Worm (Caenorhabditis elegans): ENCODE measurements around the gene F59B10.5.

F59B10.5 gene

DNA sequence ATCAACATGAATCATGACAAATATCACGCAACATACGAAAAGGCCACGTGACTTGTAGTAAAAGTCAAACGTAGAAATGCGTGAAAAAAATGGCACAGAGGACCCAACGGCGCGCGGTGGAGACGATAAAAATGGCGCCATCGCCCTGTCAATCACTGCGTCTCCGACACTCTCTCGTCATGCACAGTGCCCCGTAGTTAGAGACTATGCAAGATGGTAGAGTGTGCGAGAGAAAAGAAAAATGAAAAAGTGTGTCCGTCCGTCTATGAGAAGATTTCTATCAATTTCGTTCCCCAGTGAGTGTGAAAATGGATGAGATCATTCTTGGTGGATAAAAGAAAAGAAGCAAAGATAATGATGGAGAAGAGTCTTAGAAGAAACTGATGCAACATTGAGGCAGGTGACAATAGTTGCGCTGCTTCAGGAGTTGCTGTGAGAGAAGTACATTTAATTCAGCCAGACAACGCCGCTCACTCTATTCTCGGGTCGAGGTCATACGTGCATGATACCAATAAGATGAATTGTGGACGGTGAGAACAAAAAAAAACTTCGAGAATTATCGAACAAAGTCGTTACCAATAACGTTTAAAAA lies 32.1 kb upstream of the F59B10.5 start:
- TF ChIP-seq ceh-83 (GFP tag; optimal IDR thresholded peaks at IDR 0.05) (no peak), unc-62 (GFP tag; optimal IDR thresholded peaks at IDR 0.05) (peak; percentile 80), unc-120 (tag; optimal IDR thresholded peaks at IDR 0.05; ENCODE audit: poor library complexity, severe bottlenecking) (peak; percentile 70), nhr-2 (tag; optimal IDR thresholded peaks at IDR 0.05) (no peak), elt-3 (tag; optimal IDR thresholded peaks at IDR 0.05) (no peak), lin-32 (GFP tag; optimal IDR thresholded peaks at IDR 0.05) (no peak), hlh-1 (tag; optimal IDR thresholded peaks at IDR 0.05) (peak; percentile 37), tbx-8 (GFP tag; optimal IDR thresholded peaks at IDR 0.05) (no peak), sptf-1 (tag; optimal IDR thresholded peaks at IDR 0.05) (peak; percentile 20), unc-39 (tag; optimal IDR thresholded peaks at IDR 0.05) (no peak)

DNA sequence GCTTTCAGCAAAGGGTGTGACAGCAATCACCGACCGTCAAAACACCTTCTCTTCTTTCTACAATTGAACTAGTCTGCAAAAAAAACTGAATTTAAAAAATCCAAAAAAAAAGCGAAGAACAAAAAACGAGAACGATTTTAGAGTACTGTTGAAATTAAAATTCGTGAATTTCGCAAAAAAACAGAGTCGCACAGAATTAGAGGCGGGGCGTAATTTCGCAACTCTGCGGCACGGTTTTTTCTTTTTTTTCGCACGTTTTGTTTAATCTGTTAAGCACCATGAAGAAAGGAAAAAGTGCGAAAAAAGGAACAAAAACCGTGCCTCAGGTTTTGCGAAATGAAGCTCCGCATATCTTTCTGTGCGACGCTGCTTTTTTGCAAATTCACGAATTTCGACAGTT lies 31.5 kb upstream of the F59B10.5 start, which contains the start of gene mnk-1:
TSS of gene mnk-1 (minus strand) at position 73 of the 400 bp plus-strand sequence.
- TF ChIP-seq drap-1 (GFP tag; optimal IDR thresholded peaks at IDR 0.05) (no peak), mep-1 (tag; optimal IDR thresholded peaks at IDR 0.05) (no peak), flh-1 (GFP tag; optimal IDR thresholded peaks at IDR 0.05) (no peak), pha-4 (tag; optimal IDR thresholded peaks at IDR 0.05) (no peak)

DNA sequence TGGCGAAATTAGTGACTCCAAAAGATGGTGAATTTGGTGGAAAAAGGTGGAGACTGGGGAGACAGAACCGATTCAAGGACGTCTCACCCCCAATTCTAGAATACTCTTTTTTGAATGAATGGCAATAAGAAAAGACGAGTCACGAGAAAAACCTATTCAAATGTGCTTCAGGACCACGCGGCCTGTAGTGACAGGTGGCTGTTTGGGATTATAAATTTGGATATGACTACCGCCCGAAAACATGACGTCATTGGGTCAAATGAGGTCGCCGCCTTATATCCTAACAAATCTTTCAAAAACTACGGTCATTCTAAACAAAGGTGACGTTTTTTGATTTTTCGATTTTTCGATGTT lies 30.5 kb upstream of the F59B10.5 start:
- no peak for TF ChIP-seq drap-1 (GFP tag; optimal IDR thresholded peaks at IDR 0.05)
- TF ChIP-seq lin-13 (tag; optimal IDR thresholded peaks at IDR 0.05): no peak
- TF ChIP-seq unc-62 (GFP tag; optimal IDR thresholded peaks at IDR 0.05): peak; percentile 5
- TF ChIP-seq blmp-1 (tag; optimal IDR thresholded peaks at IDR 0.05): no peak
- TF ChIP-seq cnd-1 (tag; optimal IDR thresholded peaks at IDR 0.05): peak; percentile 40
- TF ChIP-seq ham-2 (GFP tag; optimal IDR thresholded peaks at IDR 0.05): no peak
- TF ChIP-seq zip-8 (tag; optimal IDR thresholded peaks at IDR 0.05): peak; percentile 50
- no peak for TF ChIP-seq ceh-83 (GFP tag; optimal IDR thresholded peaks at IDR 0.05)
- TF ChIP-seq lin-32 (GFP tag; optimal IDR thresholded peaks at IDR 0.05): peak; percentile 82
- TF ChIP-seq mep-1 (tag; optimal IDR thresholded peaks at IDR 0.05): no peak
- TF ChIP-seq ztf-11 (tag; optimal IDR thresholded peaks at IDR 0.05): no peak
- TF ChIP-seq mab-5 (tag; optimal IDR thresholded peaks at IDR 0.05): no peak
- TF ChIP-seq nhr-12 (tag; optimal IDR thresholded peaks at IDR 0.05): no peak
- no peak for TF ChIP-seq elt-1 (tag; optimal IDR thresholded peaks at IDR 0.05; ENCODE audit: borderline replicate concordance, insufficient read depth)
- TF ChIP-seq unc-39 (tag; optimal IDR thresholded peaks at IDR 0.05): no peak
- peak; percentile 71 for TF ChIP-seq nhr-2 (tag; optimal IDR thresholded peaks at IDR 0.05)
- no peak for TF ChIP-seq nhr-76 (tag; optimal IDR thresholded peaks at IDR 0.05)
- no peak for TF ChIP-seq ceh-39 (tag; optimal IDR thresholded peaks at IDR 0.05)

DNA sequence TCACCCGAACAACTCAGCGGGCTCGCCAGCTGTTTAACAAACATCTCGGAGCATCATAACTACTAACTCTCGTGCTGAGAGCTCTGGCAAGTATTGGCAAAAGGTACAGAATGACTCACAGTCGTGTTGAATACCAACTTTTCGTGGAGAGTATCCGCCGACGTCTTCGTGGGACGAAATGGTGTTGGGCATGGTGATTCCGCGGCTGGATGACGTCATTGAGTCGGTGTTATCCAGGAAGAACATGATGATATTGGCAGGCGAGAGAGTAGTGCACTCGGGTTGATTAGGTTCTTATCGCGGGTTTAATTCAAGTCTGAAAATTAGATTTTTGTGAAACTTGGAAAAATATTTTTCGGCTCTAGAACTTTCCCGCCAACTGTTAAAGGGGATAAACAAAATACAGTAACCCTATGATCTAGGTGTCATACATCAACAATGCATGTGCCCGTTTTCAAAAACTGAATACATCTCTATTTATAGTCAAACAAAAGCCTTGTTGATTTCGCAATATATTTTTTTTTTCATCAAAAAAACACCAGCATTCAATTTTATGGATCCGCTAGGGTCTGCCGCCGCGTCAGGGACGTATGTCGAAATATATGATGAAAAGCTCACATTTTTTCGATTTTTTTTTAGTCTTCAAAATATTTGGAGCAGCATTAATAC lies 30.0 kb upstream of the F59B10.5 start:
- TF ChIP-seq hlh-1 (tag; optimal IDR thresholded peaks at IDR 0.05) (peak; percentile 15), mls-2 (tag; optimal IDR thresholded peaks at IDR 0.05) (no peak), zip-8 (tag; optimal IDR thresholded peaks at IDR 0.05) (peak; percentile 9), snpc-4 (tag; optimal IDR thresholded peaks at IDR 0.05) (no peak)

DNA sequence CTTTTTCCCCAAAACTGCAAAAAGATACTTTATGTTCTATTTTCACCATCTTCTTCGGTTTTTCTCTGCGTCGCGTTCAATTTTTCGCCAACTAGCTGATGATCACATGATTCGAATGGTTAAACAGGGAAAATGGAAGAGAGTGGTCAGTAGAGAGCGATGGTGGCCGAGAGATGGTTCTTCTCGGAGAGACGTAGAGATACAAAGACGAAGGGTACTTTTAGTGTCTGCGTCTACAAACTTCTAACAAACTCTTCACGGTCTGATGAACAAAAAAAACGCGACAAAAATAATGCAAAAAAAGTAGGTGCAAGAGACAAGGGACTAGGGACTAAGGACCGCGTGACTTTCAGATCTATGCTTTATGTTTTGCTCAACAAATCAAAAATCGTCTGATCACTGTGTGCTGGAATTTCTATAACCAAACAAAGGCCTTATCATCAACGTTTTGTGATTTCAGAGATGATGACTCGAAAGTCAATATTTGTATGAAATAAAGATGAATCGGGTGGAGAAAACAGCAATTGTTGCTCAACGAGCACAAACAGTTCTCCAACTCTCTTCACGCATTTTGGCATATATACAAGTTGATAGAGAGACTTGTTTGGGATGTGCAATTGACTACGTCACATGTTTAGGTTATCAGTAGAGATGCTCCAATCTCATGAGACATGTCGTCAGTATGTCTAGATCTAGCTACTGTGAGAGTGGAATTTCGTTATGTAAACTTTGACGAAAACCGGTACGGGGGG lies 28.7 kb upstream of the F59B10.5 start:
- TF ChIP-seq elt-3 (tag; optimal IDR thresholded peaks at IDR 0.05) (no peak), ceh-43 (GFP tag; optimal IDR thresholded peaks at IDR 0.05) (no peak), lin-32 (GFP tag; optimal IDR thresholded peaks at IDR 0.05) (no peak), unc-62 (GFP tag; optimal IDR thresholded peaks at IDR 0.05) (peak; percentile 32), lsy-2 (tag; optimal IDR thresholded peaks at IDR 0.05) (peak; percentile 21), nhr-237 (tag; optimal IDR thresholded peaks at IDR 0.05) (peak; percentile 73), zip-8 (tag; optimal IDR thresholded peaks at IDR 0.05) (no peak), ceh-39 (tag; optimal IDR thresholded peaks at IDR 0.05) (no peak), ztf-11 (tag; optimal IDR thresholded peaks at IDR 0.05) (no peak), elt-1 (tag; optimal IDR thresholded peaks at IDR 0.05; ENCODE audit: borderline replicate concordance, insufficient read depth) (peak; percentile 44), snpc-4 (tag; optimal IDR thresholded peaks at IDR 0.05) (no peak), nhr-2 (tag; optimal IDR thresholded peaks at IDR 0.05) (peak; percentile 34), ces-1 (GFP tag; optimal IDR thresholded peaks at IDR 0.05) (peak; percentile 75), M03D4.4 (tag; optimal IDR thresholded peaks at IDR 0.05) (no peak), nhr-12 (tag; optimal IDR thresholded peaks at IDR 0.05) (no peak), tbx-8 (GFP tag; optimal IDR thresholded peaks at IDR 0.05) (no peak), hlh-1 (tag; optimal IDR thresholded peaks at IDR 0.05) (peak; percentile 49), pha-4 (tag; optimal IDR thresholded peaks at IDR 0.05) (peak; percentile 23), bed-3 (GFP tag; optimal IDR thresholded peaks at IDR 0.05) (no peak), drap-1 (GFP tag; optimal IDR thresholded peaks at IDR 0.05) (no peak), unc-39 (tag; optimal IDR thresholded peaks at IDR 0.05) (no peak), mep-1 (tag; optimal IDR thresholded peaks at IDR 0.05) (peak; percentile 59), unc-120 (tag; optimal IDR thresholded peaks at IDR 0.05; ENCODE audit: poor library complexity, severe bottlenecking) (peak; percentile 71), ham-2 (GFP tag; optimal IDR thresholded peaks at IDR 0.05) (peak; percentile 41), cnd-1 (tag; optimal IDR thresholded peaks at IDR 0.05) (no peak), blmp-1 (tag; optimal IDR thresholded peaks at IDR 0.05) (peak; percentile 34), lin-13 (tag; optimal IDR thresholded peaks at IDR 0.05) (no peak), ceh-83 (GFP tag; optimal IDR thresholded peaks at IDR 0.05) (no peak), flh-1 (GFP tag; optimal IDR thresholded peaks at IDR 0.05) (no peak), nhr-76 (tag; optimal IDR thresholded peaks at IDR 0.05) (no peak), mab-5 (tag; optimal IDR thresholded peaks at IDR 0.05) (no peak), mls-2 (tag; optimal IDR thresholded peaks at IDR 0.05) (peak; percentile 9), nhr-28 (tag; optimal IDR thresholded peaks at IDR 0.05) (no peak), sptf-1 (tag; optimal IDR thresholded peaks at IDR 0.05) (no peak)
